Fruit fly (Drosophila melanogaster) Kc167 (cell line): ENCODE measurements around the gene QIL1.

ENCODE experiments used
- Sin3A ChIP-seq: fragments of >200 bp; optimal IDR thresholded peaks from 2 replicates; lab custom pipeline; 2018; ENCODE audit warnings: missing external identifiers
- psq ChIP-seq: fragments of >200 bp; optimal IDR thresholded peaks from 2 replicates; lab custom pipeline; 2017; ENCODE audit warnings: missing external identifiers

DNA sequence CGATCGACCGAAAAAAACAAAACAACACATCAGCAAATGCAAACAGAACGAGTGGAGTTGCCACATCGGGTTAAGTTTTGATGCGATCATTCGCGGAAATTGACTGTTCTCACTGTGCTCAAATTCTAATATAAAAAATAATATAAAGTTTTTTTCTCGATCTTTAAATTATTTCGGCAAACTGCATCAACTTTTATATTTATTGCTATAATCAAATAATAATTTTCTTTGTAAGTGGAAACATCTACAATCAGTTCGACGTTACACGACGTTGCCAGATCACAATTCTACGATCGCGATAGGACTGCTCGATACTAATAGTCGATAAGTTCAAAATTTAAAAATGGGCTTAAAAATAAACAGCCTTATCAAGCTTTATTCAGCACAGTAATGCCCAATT is 37.0 kb upstream of the QIL1 start, which contains the start of gene Gorab:
- no peak for TF ChIP-seq psq
- no peak for TF ChIP-seq Sin3A (lab: Kevin White, UChicago)
